Worm (Caenorhabditis elegans): Measurements from ENCODE around the gene T14B4.3.
A peak's percentile ranks its signal among the peaks of the same experiment; 100 is the strongest.

Gene T14B4.3

ce11 chrII:6734674-6735073, at the start of gene T14B4.3:
Gene T14B4.3 (plus strand): TSS chrII:6734937.
- peak; percentile 25 to 87 for TF ChIP-seq lsy-2 (tag; optimal IDR thresholded peaks at IDR 0.05)
- TF ChIP-seq lin-13 (GFP tag; optimal IDR thresholded peaks at IDR 0.05): peak; percentile 47
- no peak for TF ChIP-seq sem-4 (tag; optimal IDR thresholded peaks at IDR 0.05)
- no peak for TF ChIP-seq nhr-23 (tag; optimal IDR thresholded peaks at IDR 0.05)
- no peak for TF ChIP-seq elt-1 (tag; optimal IDR thresholded peaks at IDR 0.05)
- TF ChIP-seq fos-1 (tag; optimal IDR thresholded peaks at IDR 0.05): peak; percentile 29
- peak; percentile 65 for TF ChIP-seq nhr-129 (tag; optimal IDR thresholded peaks at IDR 0.05)
- no peak for TF ChIP-seq elt-3 (tag; optimal IDR thresholded peaks at IDR 0.05)
- TF ChIP-seq nhr-21 (tag; optimal IDR thresholded peaks at IDR 0.05): peak; percentile 40
- no peak for TF ChIP-seq unc-62 (GFP tag; optimal IDR thresholded peaks at IDR 0.05)
- peak; percentile 72 for TF ChIP-seq sma-3 (GFP tag; optimal IDR thresholded peaks at IDR 0.05)
- peak; percentile 87 for TF ChIP-seq unc-55 (GFP tag; optimal IDR thresholded peaks at IDR 0.05)
- peak; percentile 50 for TF ChIP-seq F13H6.1 (tag; optimal IDR thresholded peaks at IDR 0.05)
- no peak for TF ChIP-seq dmd-4 (tag; optimal IDR thresholded peaks at IDR 0.05)
- peak; percentile 51 for TF ChIP-seq sma-9 (GFP tag; optimal IDR thresholded peaks at IDR 0.05)
- TF ChIP-seq sma-9 (tag; optimal IDR thresholded peaks at IDR 0.05): no peak
- no peak for TF ChIP-seq skn-1 (tag; optimal IDR thresholded peaks at IDR 0.05)
- peak; percentile 68 for TF ChIP-seq crh-2 (tag; optimal IDR thresholded peaks at IDR 0.05)
- TF ChIP-seq C34F6.9 (tag; optimal IDR thresholded peaks at IDR 0.05): peak; percentile 78
- TF ChIP-seq gmeb-1 (tag; optimal IDR thresholded peaks at IDR 0.05): peak; percentile 66
- peak; percentile 2 for TF ChIP-seq snpc-4 (tag; optimal IDR thresholded peaks at IDR 0.05)

DNA sequence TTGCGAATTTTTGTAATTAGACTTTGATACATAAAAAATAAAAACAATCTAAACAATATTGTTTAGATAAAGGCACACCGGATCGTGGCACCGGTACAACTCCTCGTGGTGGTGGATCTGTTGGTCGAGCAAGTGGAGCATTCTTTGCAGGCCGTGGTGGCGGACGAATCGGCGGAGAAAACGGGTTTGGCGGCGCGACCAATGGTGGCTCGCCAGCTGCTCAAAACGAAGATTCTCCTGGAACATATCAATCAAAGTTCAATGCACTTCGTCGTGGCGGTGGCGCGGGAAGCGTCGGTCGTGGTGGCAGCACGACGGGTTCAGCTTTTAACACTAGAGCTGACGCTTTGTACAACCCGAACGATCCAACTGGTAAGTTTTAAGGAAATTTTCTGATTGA, 48.8 kb upstream of the T14B4.3 start:
- TF ChIP-seq alr-1 (tag; optimal IDR thresholded peaks at IDR 0.05) (no peak), mbf-1 (tag; optimal IDR thresholded peaks at IDR 0.05) (no peak), lin-11 (tag; optimal IDR thresholded peaks at IDR 0.05) (no peak), crh-2 (tag; optimal IDR thresholded peaks at IDR 0.05) (no peak), mdl-1 (tag; optimal IDR thresholded peaks at IDR 0.05) (no peak), ztf-11 (tag; optimal IDR thresholded peaks at IDR 0.05) (no peak), R02D3.7 (tag; optimal IDR thresholded peaks at IDR 0.05) (no peak), mab-5 (tag; optimal IDR thresholded peaks at IDR 0.05) (no peak), ZK546.5 (tag; optimal IDR thresholded peaks at IDR 0.05) (no peak), lin-13 (GFP tag; optimal IDR thresholded peaks at IDR 0.05) (no peak), unc-62 (GFP tag; optimal IDR thresholded peaks at IDR 0.05) (no peak), sma-3 (GFP tag; optimal IDR thresholded peaks at IDR 0.05) (no peak), nhr-21 (tag; optimal IDR thresholded peaks at IDR 0.05) (no peak), egl-27 (tag; optimal IDR thresholded peaks at IDR 0.05) (no peak), nhr-10 (tag; optimal IDR thresholded peaks at IDR 0.05) (no peak), ama-1 (optimal IDR thresholded peaks at IDR 0.05) (no peak), dmd-4 (tag; optimal IDR thresholded peaks at IDR 0.05) (no peak), peb-1 (tag; optimal IDR thresholded peaks at IDR 0.05) (no peak), lsy-2 (tag; optimal IDR thresholded peaks at IDR 0.05) (no peak)

DNA sequence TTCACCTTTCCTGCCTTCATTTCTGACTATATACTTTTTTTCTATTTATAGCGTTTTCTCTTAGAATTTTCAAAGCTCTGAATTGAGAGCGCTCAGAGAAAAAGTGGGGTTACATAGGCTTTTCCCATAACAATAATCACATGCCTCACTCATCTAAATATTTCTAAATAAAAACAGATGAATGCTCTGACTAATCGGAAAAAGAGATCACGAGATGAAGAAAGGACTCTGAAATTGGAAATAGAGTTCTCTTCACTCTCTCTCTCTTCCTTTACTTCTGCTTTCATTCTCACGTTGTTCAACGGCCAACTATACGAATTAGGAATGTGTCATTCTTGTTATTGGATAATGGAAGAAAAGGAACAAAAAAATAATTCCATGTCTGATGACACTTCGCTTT, 45.6 kb upstream of the T14B4.3 start:
- TF ChIP-seq ztf-11 (tag; optimal IDR thresholded peaks at IDR 0.05) (no peak), C34F6.9 (tag; optimal IDR thresholded peaks at IDR 0.05) (peak; percentile 70), nhr-21 (tag; optimal IDR thresholded peaks at IDR 0.05) (peak; percentile 9), lsy-2 (tag; optimal IDR thresholded peaks at IDR 0.05) (peak in 1 of 2 experiments; percentile 42), ztf-1 (GFP tag; conservative IDR thresholded peaks at IDR 0.05) (no peak), nhr-237 (tag; optimal IDR thresholded peaks at IDR 0.05) (no peak), sma-9 (GFP tag; optimal IDR thresholded peaks at IDR 0.05) (peak; percentile 35), sma-9 (tag; optimal IDR thresholded peaks at IDR 0.05) (no peak), aly-2 (tag; optimal IDR thresholded peaks at IDR 0.05) (no peak), elt-1 (tag; optimal IDR thresholded peaks at IDR 0.05) (no peak), crh-2 (tag; optimal IDR thresholded peaks at IDR 0.05) (peak; percentile 26), alr-1 (tag; optimal IDR thresholded peaks at IDR 0.05) (no peak), ama-1 (optimal IDR thresholded peaks at IDR 0.05) (no peak), skn-1 (tag; optimal IDR thresholded peaks at IDR 0.05) (no peak)

- TF ChIP-seq nhr-21 (tag; optimal IDR thresholded peaks at IDR 0.05) (no peak), lin-13 (GFP tag; optimal IDR thresholded peaks at IDR 0.05) (no peak), sma-9 (GFP tag; optimal IDR thresholded peaks at IDR 0.05) (peak; percentile 52), sma-9 (tag; optimal IDR thresholded peaks at IDR 0.05) (no peak), gmeb-1 (tag; optimal IDR thresholded peaks at IDR 0.05) (no peak), mdl-1 (tag; optimal IDR thresholded peaks at IDR 0.05) (no peak), snpc-4 (tag; optimal IDR thresholded peaks at IDR 0.05) (no peak)
Measured at ce11 chrII:6695388-6695787, 39.3 kb upstream of the T14B4.3 start, which contains the start of gene C18H9.5. Gene C18H9.5 (minus strand): TSS chrII:6695566.

Data from whole organism, L2 larva.